Worm (Caenorhabditis elegans) whole organism, L4 larva: Measurements from ENCODE around the gene B0252.8.

Experiments used
- F10B5.3 ChIP-seq: sonication (generic microtip); optimal IDR thresholded peaks from 2 replicates; lab custom pipeline; 2016; ENCODE audit warnings: mild to moderate bottlenecking, missing genetic modification characterization, missing compliant biosample characterization
- aly-2 ChIP-seq: sonication (generic microtip); optimal IDR thresholded peaks from 2 replicates; lab custom pipeline; 2018; ENCODE audit warnings: missing biosample characterization, missing genetic modification characterization
- arid-1 ChIP-seq: fragments of 200-800 bp; sonication (Bioruptor generic); conservative IDR thresholded peaks from 2 replicates; pipeline ENCODE4 v1.3.6; 2022; ENCODE audit warnings: missing genetic modification reagents, missing genetic modification characterization, missing compliant biosample characterization
- ceh-28 ChIP-seq: fragments of 150-350 bp; optimal IDR thresholded peaks from 2 replicates; lab custom pipeline; 2014; ENCODE audit warnings: missing biosample characterization, missing genetic modification reagents, missing genetic modification characterization
- cey-2 ChIP-seq: sonication (generic microtip); optimal IDR thresholded peaks from 3 replicates; lab custom pipeline; 2017; ENCODE audit warnings: missing genetic modification characterization, mild to moderate bottlenecking, missing compliant biosample characterization, antibody characterized with exemption, borderline replicate concordance; ENCODE audit not compliant: insufficient read depth
- daf-8 ChIP-seq: fragments of 200-800 bp; sonication (Bioruptor generic); IDR thresholded peaks from 2 replicates; pipeline ENCODE4 v1.3.6; 2022; ENCODE audit warnings: missing genetic modification characterization, missing compliant biosample characterization
- fos-1 ChIP-seq: fragments of 150-350 bp; optimal IDR thresholded peaks from 2 replicates; lab custom pipeline; 2014; ENCODE audit warnings: missing biosample characterization, missing genetic modification characterization
- madf-9 ChIP-seq: fragments of 200-800 bp; sonication (Bioruptor generic); conservative IDR thresholded peaks from 2 replicates; pipeline ENCODE4 v1.3.6; 2022; ENCODE audit warnings: missing genetic modification reagents, missing genetic modification characterization, missing compliant biosample characterization
- nhr-102 ChIP-seq: sonication (generic microtip); optimal IDR thresholded peaks from 2 replicates; lab custom pipeline; 2016; ENCODE audit warnings: mild to moderate bottlenecking, missing genetic modification characterization, moderate library complexity, missing compliant biosample characterization
- nhr-237 ChIP-seq: sonication (generic microtip); optimal IDR thresholded peaks from 2 replicates; lab custom pipeline; 2017; ENCODE audit warnings: missing biosample characterization, missing genetic modification characterization
- nhr-28 ChIP-seq: fragments of 150-350 bp; optimal IDR thresholded peaks from 2 replicates; lab custom pipeline; 2014; ENCODE audit warnings: missing biosample characterization, missing genetic modification characterization
- tra-1 ChIP-seq: fragments of 200-800 bp; sonication (Bioruptor generic); IDR thresholded peaks from 2 replicates; pipeline ENCODE4 v1.3.6; 2022; ENCODE audit warnings: missing genetic modification reagents, missing genetic modification characterization, missing compliant biosample characterization
- unc-130 ChIP-seq: sonication (generic microtip); optimal IDR thresholded peaks from 2 replicates; lab custom pipeline; 2016; ENCODE audit warnings: missing genetic modification reagents, missing genetic modification characterization, missing compliant biosample characterization

DNA sequence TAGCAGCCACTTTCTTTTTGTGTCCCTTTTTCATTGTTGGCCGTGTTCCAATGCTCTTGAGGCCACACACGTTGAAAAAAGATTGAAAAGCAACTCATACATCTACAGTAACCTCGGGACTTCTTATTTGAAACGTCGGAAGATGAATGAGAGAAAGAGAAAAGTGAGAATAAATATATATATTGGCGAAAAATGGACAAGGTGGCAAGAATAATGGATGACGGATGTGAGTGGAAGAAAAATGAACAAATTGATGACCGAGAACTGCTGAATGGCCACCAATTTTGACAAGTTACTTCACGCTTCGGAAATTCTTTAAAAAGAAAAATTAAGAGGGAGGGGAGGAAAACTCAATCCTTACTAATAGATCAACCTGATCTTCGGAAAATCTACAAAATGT, 42.2 kb downstream of the B0252.8 start:
- no peak for TF ChIP-seq madf-9 (GFP tag; lab: Robert Waterston, UW)
- TF ChIP-seq tra-1, result no peak
- no peak for TF ChIP-seq arid-1
- no peak for TF ChIP-seq nhr-28 (tag; lab: Kevin White, UChicago)
- no peak for TF ChIP-seq nhr-237 (tag; lab: Kevin White, UChicago)
- TF ChIP-seq fos-1 (tag; lab: Kevin White, UChicago), result no peak
- TF ChIP-seq ceh-28 (tag; lab: Kevin White, UChicago), result no peak
- TF ChIP-seq nhr-102 (tag; lab: Kevin White, UChicago), result no peak
- TF ChIP-seq F10B5.3 (tag; lab: Kevin White, UChicago), result no peak
- no peak for TF ChIP-seq daf-8
- TF ChIP-seq unc-130 (GFP tag; lab: Kevin White, UChicago), result no peak
- no peak for TF ChIP-seq cey-2 (tag; lab: Kevin White, UChicago)
- no peak for TF ChIP-seq aly-2
